Worm (Caenorhabditis elegans) whole organism, young adult: Measurements from ENCODE around the gene fut-4.

ENCODE experiments used
- ceh-100 ChIP-seq: fragments of 200-800 bp; sonication (Bioruptor generic); IDR thresholded peaks from 2 replicates; pipeline ENCODE4 v1.3.6; 2022; ENCODE audit warnings: missing genetic modification reagents, missing genetic modification characterization, missing compliant biosample characterization
- mcd-1 ChIP-seq: fragments of 200-800 bp; sonication (Bioruptor generic); IDR thresholded peaks from 2 replicates; pipeline ENCODE4 v1.3.6; 2022; ENCODE audit warnings: missing genetic modification reagents, missing genetic modification characterization, missing compliant biosample characterization
- pha-4 ChIP-seq: fragments of 150-350 bp; sonication (generic microtip); optimal IDR thresholded peaks from 2 replicates; lab custom pipeline; 2014; ENCODE audit warnings: missing biosample characterization, missing genetic modification reagents, missing genetic modification characterization
- snpc-1.1 ChIP-seq: sonication (generic microtip); optimal IDR thresholded peaks from 2 replicates; lab custom pipeline; 2017; ENCODE audit warnings: missing genetic modification characterization, mild to moderate bottlenecking, missing compliant biosample characterization, antibody characterized with exemption, moderate library complexity, missing genotype, missing genetic modification reagents; ENCODE audit not compliant: insufficient read depth

DNA sequence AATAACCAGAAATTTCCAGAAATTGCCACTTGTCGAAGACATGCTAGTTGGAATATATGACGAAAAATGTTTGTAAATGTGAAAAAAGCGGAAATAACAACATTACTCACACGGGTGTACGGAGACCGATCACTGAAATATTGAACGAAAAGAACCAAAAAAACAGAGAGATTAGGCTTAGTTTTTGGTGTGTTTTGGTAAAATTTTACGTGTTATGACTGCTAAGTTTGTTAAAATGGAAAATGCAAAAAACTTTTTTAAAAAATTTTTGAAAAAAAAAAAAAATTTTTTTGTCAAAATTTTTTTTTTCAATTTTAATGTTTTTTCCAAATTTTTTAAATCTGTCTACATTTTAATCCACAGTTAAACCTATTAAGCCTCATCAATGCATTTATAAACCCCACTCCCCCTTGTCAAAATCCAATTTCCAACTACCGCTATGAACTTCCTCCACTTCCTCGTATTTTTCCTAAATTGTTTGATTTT lies at the start of gene fut-4, which contains the start of gene K12H6.10:
- no peak for TF ChIP-seq snpc-1.1
- no peak for TF ChIP-seq mcd-1
- no peak for TF ChIP-seq ceh-100
- no peak for TF ChIP-seq pha-4 (tag; lab: Kevin White, UChicago)
